Fruit fly (Drosophila melanogaster): ENCODE measurements around the gene CG34451.

- TF ChIP-seq CG4496 (GFP tag; IDR thresholded peaks at IDR 0.05): no peak
- TF ChIP-seq CG17806 (tag; optimal IDR thresholded peaks at IDR 0.05): no peak
- no peak for TF ChIP-seq CG8159 (tag; optimal IDR thresholded peaks at IDR 0.05)
- no peak for TF ChIP-seq EcR (GFP tag; optimal IDR thresholded peaks at IDR 0.05)
- no peak for TF ChIP-seq gl (tag; optimal IDR thresholded peaks at IDR 0.05)
- no peak for TF ChIP-seq Pif1A (GFP tag; optimal IDR thresholded peaks at IDR 0.05)
Observed at dm6 chr3L:15684017-15684416, 7.9 kb downstream of the CG34451 start.

All from whole organism, pupa.